Worm (Caenorhabditis elegans) whole organism, late embryonic: ENCODE results near the gene K02D3.2.

Source experiments
- ama-1 ChIP-seq: fragments of 150-350 bp; optimal IDR thresholded peaks from 2 replicates; lab custom pipeline; 2014
- ceh-2 ChIP-seq: sonication (generic microtip); optimal IDR thresholded peaks from 2 replicates; lab custom pipeline; 2016; ENCODE audit warnings: missing genotype, missing genetic modification characterization, missing compliant biosample characterization
- fkh-10 ChIP-seq: fragments of 150-350 bp; optimal IDR thresholded peaks from 2 replicates; lab custom pipeline; 2014; ENCODE audit warnings: missing biosample characterization, missing genetic modification reagents, missing genetic modification characterization
- hlh-8 ChIP-seq: sonication (generic microtip); optimal IDR thresholded peaks from 2 replicates; lab custom pipeline; 2016; ENCODE audit warnings: missing genotype, missing genetic modification characterization, missing compliant biosample characterization
- nhr-11 ChIP-seq: fragments of 150-350 bp; optimal IDR thresholded peaks from 2 replicates; lab custom pipeline; 2014; ENCODE audit warnings: missing biosample characterization, missing genetic modification characterization
- tbx-2 ChIP-seq: sonication (generic microtip); optimal IDR thresholded peaks from 2 replicates; lab custom pipeline; 2016; ENCODE audit warnings: missing genetic modification characterization, missing compliant biosample characterization
- unc-86 ChIP-seq: sonication (generic microtip); optimal IDR thresholded peaks from 2 replicates; lab custom pipeline; 2016; ENCODE audit warnings: missing genetic modification characterization, missing compliant biosample characterization

DNA sequence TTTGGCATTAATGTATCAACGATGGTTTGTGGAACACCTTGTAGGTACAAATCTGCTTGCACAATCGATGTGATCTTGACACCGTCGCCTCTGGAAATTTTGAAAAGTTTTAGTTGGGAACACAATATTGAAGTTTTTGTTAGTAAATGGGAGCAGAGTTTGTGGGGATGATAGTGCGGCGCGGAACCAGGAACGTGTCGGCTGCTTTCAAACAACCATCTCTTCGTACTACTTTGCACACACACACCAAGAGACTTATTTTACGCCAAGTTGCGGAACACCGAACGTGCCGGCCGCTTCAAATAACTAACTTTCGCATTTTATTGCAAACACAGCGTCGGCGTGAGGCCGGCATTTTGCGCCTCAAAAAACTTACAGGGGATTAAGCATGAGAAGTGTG, 2.7 kb downstream of the K02D3.2 start:
- TF ChIP-seq ama-1 = no peak
- no peak for TF ChIP-seq unc-86 (tag; lab: Kevin White, UChicago)
- TF ChIP-seq fkh-10 = no peak
- TF ChIP-seq nhr-11 (tag; lab: Kevin White, UChicago) = no peak
- no peak for TF ChIP-seq tbx-2
- no peak for TF ChIP-seq hlh-8 (tag; lab: Kevin White, UChicago)
- TF ChIP-seq ceh-2 (tag; lab: Kevin White, UChicago) = no peak
